Fruit fly (Drosophila melanogaster) whole organism, embryonic: Measurements from ENCODE around the gene CG10137.
A peak's percentile ranks its signal among the peaks of the same experiment; 100 is the strongest.

Source experiments
- C15 ChIP-seq: fragments of 200-800 bp; sonication (Bioruptor generic); IDR thresholded peaks from 3 replicates; pipeline ENCODE4 v1.3.6; 2022; ENCODE audit warnings: missing biosample characterization, missing genetic modification characterization
- CG10274 ChIP-seq: fragments of 200-800 bp; sonication (Bioruptor generic); optimal IDR thresholded peaks from 3 replicates; lab custom pipeline; 2017; ENCODE audit warnings: missing biosample characterization, mild to moderate bottlenecking, missing genetic modification characterization
- CG10321 ChIP-seq: fragments of 200-800 bp; sonication (Bioruptor generic); IDR thresholded peaks from 2 replicates; pipeline ENCODE4 v1.3.6; 2022; ENCODE audit warnings: missing biosample characterization, missing genetic modification characterization
- CG10959 ChIP-seq: fragments of 200-800 bp; sonication (Bioruptor generic); IDR thresholded peaks from 2 replicates; pipeline ENCODE4 v1.3.6; 2022; ENCODE audit warnings: missing biosample characterization, missing genetic modification characterization
- CG11695 ChIP-seq: fragments of 200-800 bp; sonication (Bioruptor generic); IDR thresholded peaks from 3 replicates; pipeline ENCODE4 v1.3.6; 2022; ENCODE audit warnings: missing biosample characterization, missing genetic modification characterization
- CG12299 ChIP-seq: fragments of 200-800 bp; sonication (Bioruptor generic); optimal IDR thresholded peaks from 2 replicates; lab custom pipeline; 2018; ENCODE audit warnings: missing biosample characterization, mild to moderate bottlenecking, missing genetic modification characterization
- CG1233 ChIP-seq: fragments of 200-800 bp; sonication (Bioruptor generic); optimal IDR thresholded peaks from 4 replicates; lab custom pipeline; 2018; ENCODE audit warnings: missing biosample characterization, mild to moderate bottlenecking, missing genetic modification characterization
- CG13424 ChIP-seq: fragments of 200-800 bp; sonication (Bioruptor generic); optimal IDR thresholded peaks from 2 replicates; lab custom pipeline; 2019; ENCODE audit warnings: missing biosample characterization, mild to moderate bottlenecking, missing genetic modification characterization, moderate library complexity
- CG13624 ChIP-seq: fragments of 200-800 bp; sonication (Bioruptor generic); optimal IDR thresholded peaks from 2 replicates; lab custom pipeline; 2016; ENCODE audit warnings: missing biosample characterization, missing genetic modification characterization
- CG15479 ChIP-seq: fragments of 200-800 bp; sonication (Bioruptor generic); optimal IDR thresholded peaks from 3 replicates; lab custom pipeline; 2019; ENCODE audit warnings: missing biosample characterization, mild to moderate bottlenecking, missing genetic modification characterization, moderate library complexity
- CG17186 ChIP-seq: fragments of 200-800 bp; sonication (Bioruptor generic); optimal IDR thresholded peaks from 3 replicates; lab custom pipeline; 2017; ENCODE audit warnings: missing biosample characterization, missing genetic modification reagents, missing genetic modification characterization
- CG17385 ChIP-seq: fragments of 200-800 bp; sonication (Bioruptor generic); optimal IDR thresholded peaks from 3 replicates; lab custom pipeline; 2018; ENCODE audit warnings: missing biosample characterization, mild to moderate bottlenecking, missing genetic modification characterization
- CG18599 ChIP-seq: fragments of 200-800 bp; sonication (Bioruptor generic); optimal IDR thresholded peaks from 3 replicates; lab custom pipeline; 2017; ENCODE audit warnings: missing biosample characterization, missing genetic modification characterization, mild to moderate bottlenecking, moderate library complexity, missing genetic modification reagents
- CG31441 ChIP-seq: fragments of 200-800 bp; sonication (Bioruptor generic); IDR thresholded peaks from 2 replicates; pipeline ENCODE4 v1.3.6; 2022; ENCODE audit warnings: missing biosample characterization, missing genetic modification characterization
- CG34376 ChIP-seq: fragments of 200-800 bp; sonication (Bioruptor generic); optimal IDR thresholded peaks from 2 replicates; lab custom pipeline; 2018; ENCODE audit warnings: missing biosample characterization, mild to moderate bottlenecking, missing genetic modification characterization
- CG42726 ChIP-seq: fragments of 200-800 bp; sonication (Bioruptor generic); IDR thresholded peaks from 2 replicates; pipeline ENCODE4 v1.3.6; 2022; ENCODE audit warnings: missing biosample characterization, missing genetic modification characterization; ENCODE audit not compliant: partially characterized antibody
- CG4360 ChIP-seq: fragments of 200-800 bp; sonication (Bioruptor generic); IDR thresholded peaks from 2 replicates; pipeline ENCODE4 v1.3.6; 2022; ENCODE audit warnings: missing biosample characterization, missing genetic modification characterization
- CG5180 ChIP-seq: fragments of 200-800 bp; sonication (Bioruptor generic); optimal IDR thresholded peaks from 3 replicates; lab custom pipeline; 2017; ENCODE audit warnings: missing biosample characterization, missing genetic modification characterization, mild to moderate bottlenecking, moderate library complexity, missing genetic modification reagents
- CG7357 ChIP-seq: fragments of 200-800 bp; sonication (Bioruptor generic); IDR thresholded peaks from 3 replicates; pipeline ENCODE4 v1.3.6; 2022; ENCODE audit warnings: missing biosample characterization, missing genetic modification characterization
- CG8281 ChIP-seq: fragments of 200-800 bp; sonication (Bioruptor generic); optimal IDR thresholded peaks from 2 replicates; lab custom pipeline; 2018; ENCODE audit warnings: missing biosample characterization, mild to moderate bottlenecking, missing genetic modification characterization, moderate library complexity
- CG8478 ChIP-seq: fragments of >200 bp; optimal IDR thresholded peaks from 2 replicates; lab custom pipeline; 2018
- CG9932 ChIP-seq: fragments of 200-800 bp; sonication (Bioruptor generic); IDR thresholded peaks from 2 replicates; pipeline ENCODE4 v1.3.6; 2022; ENCODE audit warnings: missing biosample characterization, missing genetic modification characterization
- Camta ChIP-seq: fragments of 200-800 bp; sonication (Bioruptor generic); optimal IDR thresholded peaks from 2 replicates; lab custom pipeline; 2016; ENCODE audit warnings: missing biosample characterization, missing genetic modification characterization
- D19A ChIP-seq: fragments of 200-800 bp; optimal IDR thresholded peaks from 3 replicates; lab custom pipeline; 2019; ENCODE audit warnings: missing biosample characterization, mild to moderate bottlenecking, missing genetic modification characterization, moderate library complexity
- Dbx ChIP-seq: fragments of 200-800 bp; sonication (Bioruptor generic); IDR thresholded peaks from 3 replicates; pipeline ENCODE4 v1.3.6; 2022; ENCODE audit warnings: missing biosample characterization, missing genetic modification characterization
- Doc2 ChIP-seq: fragments of 200-800 bp; sonication (Bioruptor generic); IDR thresholded peaks from 2 replicates; pipeline ENCODE4 v1.3.6; 2022; ENCODE audit warnings: missing biosample characterization, missing genetic modification characterization
- Gug ChIP-seq: fragments of 200-800 bp; sonication (Bioruptor generic); IDR thresholded peaks from 4 replicates; pipeline ENCODE4 v1.3.6; 2022; ENCODE audit warnings: missing biosample characterization, missing genetic modification characterization
- HLH4C ChIP-seq: fragments of 200-800 bp; sonication (Bioruptor generic); IDR thresholded peaks from 3 replicates; pipeline ENCODE4 v1.3.6; 2022; ENCODE audit warnings: missing biosample characterization, missing genetic modification characterization; ENCODE audit not compliant: partially characterized antibody
- HLH54F ChIP-seq: fragments of 200-800 bp; sonication (Bioruptor generic); optimal IDR thresholded peaks from 3 replicates; lab custom pipeline; 2016; ENCODE audit warnings: missing biosample characterization, missing genetic modification characterization
- Hmr ChIP-seq: fragments of 200-800 bp; sonication (Bioruptor generic); optimal IDR thresholded peaks from 3 replicates; lab custom pipeline; 2017; ENCODE audit warnings: mild to moderate bottlenecking, missing biosample characterization, missing genetic modification reagents, missing genetic modification characterization
- Hr78 ChIP-seq, 2 experiments: fragments of 200-800 bp in 1 of 2; fragments of >200 bp in 1 of 2; sonication (Bioruptor generic) in 1 of 2; optimal IDR thresholded peaks; 2 replicates each; lab custom pipeline; 2017 to 2019; ENCODE audit warnings: missing biosample characterization in 2 of 2, missing genetic modification characterization in 2 of 2, mild to moderate bottlenecking in 1 of 2, moderate library complexity in 1 of 2
- Mes4 ChIP-seq: fragments of 200-800 bp; sonication (Bioruptor generic); optimal IDR thresholded peaks from 2 replicates; lab custom pipeline; 2016; ENCODE audit warnings: missing biosample characterization, missing genetic modification characterization
- Rx ChIP-seq: fragments of 200-800 bp; sonication (Bioruptor generic); IDR thresholded peaks from 2 replicates; pipeline ENCODE4 v1.3.6; 2022; ENCODE audit warnings: missing biosample characterization, missing genetic modification characterization
- Usf ChIP-seq: fragments of 200-800 bp; sonication (Bioruptor generic); optimal IDR thresholded peaks from 2 replicates; lab custom pipeline; 2017; ENCODE audit warnings: missing genotype, missing biosample characterization, missing genetic modification characterization
- amos ChIP-seq: fragments of 200-800 bp; sonication (Bioruptor generic); IDR thresholded peaks from 2 replicates; pipeline ENCODE4 v1.3.6; 2022; ENCODE audit warnings: missing biosample characterization, missing genetic modification characterization; ENCODE audit not compliant: partially characterized antibody
- btn ChIP-seq: fragments of 200-800 bp; sonication (Bioruptor generic); optimal IDR thresholded peaks from 2 replicates; lab custom pipeline; 2016; ENCODE audit warnings: missing biosample characterization, missing genetic modification characterization
- cad ChIP-seq: fragments of >200 bp; optimal IDR thresholded peaks from 2 replicates; lab custom pipeline; 2017; ENCODE audit warnings: missing biosample characterization, missing genetic modification characterization
- cas ChIP-seq: fragments of 200-800 bp; sonication (Bioruptor generic); IDR thresholded peaks from 2 replicates; pipeline ENCODE4 v1.3.6; 2022; ENCODE audit warnings: missing biosample characterization, missing genetic modification characterization
- chn ChIP-seq: fragments of 200-800 bp; sonication (Bioruptor generic); optimal IDR thresholded peaks from 2 replicates; lab custom pipeline; 2016; ENCODE audit warnings: missing biosample characterization, missing genetic modification characterization
- ci ChIP-seq: fragments of 200-800 bp; sonication (Bioruptor generic); IDR thresholded peaks from 3 replicates; pipeline ENCODE4 v1.3.6; 2022; ENCODE audit warnings: missing biosample characterization, missing genetic modification characterization
- eve ChIP-seq, 2 experiments: fragments of >200 bp; optimal IDR thresholded peaks; 2 replicates each; lab custom pipeline; 2017; ENCODE audit warnings: missing biosample characterization in 2 of 2, missing genetic modification characterization in 2 of 2
- ftz-f1 ChIP-seq: fragments of 200-800 bp; sonication (Bioruptor generic); optimal IDR thresholded peaks from 2 replicates; lab custom pipeline; 2016; ENCODE audit warnings: missing biosample characterization, missing genetic modification characterization
- ken ChIP-seq: fragments of 200-800 bp; sonication (Bioruptor generic); IDR thresholded peaks from 3 replicates; pipeline ENCODE4 v1.3.6; 2022; ENCODE audit warnings: missing biosample characterization, missing genetic modification characterization
- salm ChIP-seq: fragments of 200-800 bp; sonication (Bioruptor generic); optimal IDR thresholded peaks from 2 replicates; lab custom pipeline; 2018; ENCODE audit warnings: missing biosample characterization, mild to moderate bottlenecking, missing genetic modification characterization
- sd ChIP-seq: fragments of 200-800 bp; sonication (Bioruptor generic); optimal IDR thresholded peaks from 3 replicates; lab custom pipeline; 2018; ENCODE audit warnings: missing biosample characterization, mild to moderate bottlenecking, missing genetic modification characterization, moderate library complexity
- tx ChIP-seq: fragments of 200-800 bp; sonication (Bioruptor generic); optimal IDR thresholded peaks from 2 replicates; lab custom pipeline; 2016; ENCODE audit warnings: missing biosample characterization, missing genetic modification characterization
- unc-4 ChIP-seq: fragments of 200-800 bp; sonication (Bioruptor generic); IDR thresholded peaks from 2 replicates; pipeline ENCODE4 v1.3.6; 2022; ENCODE audit warnings: missing biosample characterization, missing genetic modification characterization; ENCODE audit not compliant: partially characterized antibody
- wdn ChIP-seq: fragments of 200-800 bp; sonication (Bioruptor generic); IDR thresholded peaks from 2 replicates; pipeline ENCODE4 v1.3.6; 2022; ENCODE audit warnings: missing biosample characterization, missing genetic modification characterization
- wor ChIP-seq: fragments of 200-800 bp; sonication (Bioruptor generic); IDR thresholded peaks from 2 replicates; pipeline ENCODE4 v1.3.6; 2022; ENCODE audit warnings: missing biosample characterization, missing genetic modification characterization
- zfh1 ChIP-seq: fragments of 200-800 bp; sonication (Bioruptor generic); IDR thresholded peaks from 3 replicates; pipeline ENCODE4 v1.3.6; 2022; ENCODE audit warnings: missing biosample characterization, missing genetic modification characterization

Gene CG10137

dm6 chr2L:19546869-19547710, 20.6 kb downstream of the CG10137 start, which contains the start of gene CG10337 (continued):
- TF ChIP-seq CG18599, result peak; percentile 80
- TF ChIP-seq cad, result no peak
- TF ChIP-seq eve (GFP tag; optimal IDR thresholded peaks at IDR 0.05; lab: Kevin White, UChicago), result peak in 1 of 2 experiments; percentile 72
- TF ChIP-seq CG10321 (GFP tag; lab: Robert Waterston, UW), result no peak
- peak; percentile 60 for TF ChIP-seq CG17385 (GFP tag; lab: Kevin White, UChicago)
- no peak for TF ChIP-seq amos (GFP tag; lab: Robert Waterston, UW)
- peak; percentile 30 for TF ChIP-seq CG1233 (GFP tag; lab: Kevin White, UChicago)
- TF ChIP-seq Dbx, result peak; percentile 51; the same call in 1 of the 3 replicates
- peak; percentile 61 for TF ChIP-seq ftz-f1 (GFP tag; lab: Kevin White, UChicago)
- TF ChIP-seq ci, result no peak; the same call in 2 of the 3 replicates
- peak; percentile 40 for TF ChIP-seq D19A (tag; lab: Kevin White, UChicago)
- TF ChIP-seq CG5180, result peak; percentile 37
- TF ChIP-seq CG8281 (tag; lab: Kevin White, UChicago), result no peak
- no peak for TF ChIP-seq Gug (GFP tag; lab: Robert Waterston, UW)
- TF ChIP-seq sd, result peak; percentile 85
- TF ChIP-seq Camta (GFP tag; lab: Kevin White, UChicago), result no peak
- TF ChIP-seq CG17186, result no peak
- TF ChIP-seq CG9932, result peak; percentile 42
- TF ChIP-seq CG34376 (GFP tag; lab: Kevin White, UChicago), result peak; percentile 54
- peak; percentile 95 for TF ChIP-seq CG10274 (GFP tag; lab: Kevin White, UChicago)
- peak; percentile 54; the same call in 1 of the 3 replicates for TF ChIP-seq CG11695 (GFP tag; lab: Robert Waterston, UW)
- no peak for TF ChIP-seq Usf (GFP tag; lab: Kevin White, UChicago)
- no peak for TF ChIP-seq zfh1 (GFP tag; lab: Robert Waterston, UW)
- no peak for TF ChIP-seq cas (GFP tag; lab: Robert Waterston, UW)
- no peak for TF ChIP-seq wor (GFP tag; lab: Robert Waterston, UW)
- no peak for TF ChIP-seq chn
- TF ChIP-seq CG4360, result no peak
- TF ChIP-seq CG13624 (GFP tag; lab: Kevin White, UChicago), result no peak
- TF ChIP-seq tx (GFP tag; lab: Kevin White, UChicago), result peak; percentile 39
- TF ChIP-seq Hmr (GFP tag; lab: Kevin White, UChicago), result peak; percentile 70
- TF ChIP-seq CG15479, result peak; percentile 56
- TF ChIP-seq CG42726 (GFP tag; lab: Robert Waterston, UW), result no peak
- TF ChIP-seq CG10959 (GFP tag; lab: Robert Waterston, UW), result no peak
- TF ChIP-seq ken, result no peak
- peak; percentile 57 for TF ChIP-seq CG12299 (tag; lab: Kevin White, UChicago)
- peak; percentile 56 for TF ChIP-seq CG13424 (tag; lab: Kevin White, UChicago)
- no peak for TF ChIP-seq Rx
- TF ChIP-seq CG8478, result no peak
- no peak for TF ChIP-seq HLH4C (GFP tag; lab: Robert Waterston, UW)
- TF ChIP-seq CG7357 (GFP tag; lab: Robert Waterston, UW), result no peak
- no peak for TF ChIP-seq Mes4
- TF ChIP-seq HLH54F (GFP tag; lab: Kevin White, UChicago), result peak; percentile 37
- peak; percentile 2 for TF ChIP-seq btn (GFP tag; lab: Kevin White, UChicago)
- peak; percentile 16; the same call in 1 of the 2 replicates for TF ChIP-seq CG31441 (GFP tag; lab: Robert Waterston, UW)
- no peak for TF ChIP-seq C15 (GFP tag; lab: Robert Waterston, UW)
- 0 out of 2 replicates have a peak, but pooled peaks have one; percentile 39 for TF ChIP-seq wdn
- no peak for TF ChIP-seq salm
- no peak for TF ChIP-seq Doc2
- TF ChIP-seq unc-4, result no peak
- no peak for TF ChIP-seq Hr78 (GFP tag; optimal IDR thresholded peaks at IDR 0.05; lab: Kevin White, UChicago)
